Worm (Caenorhabditis elegans): Measurements from ENCODE around the gene ZC262.7.

- TF ChIP-seq W03F9.2 (tag; optimal IDR thresholded peaks at IDR 0.05) (no peak), dao-5 (tag; optimal IDR thresholded peaks at IDR 0.05) (no peak), him-1 (tag; optimal IDR thresholded peaks at IDR 0.05) (no peak)
These were observed 30.9 kb upstream of the ZC262.7 start, which contains the start of gene met-2 for ce11 chrIII:8375000-8375399.
